Fruit fly (Drosophila melanogaster) S2 (cell line): ENCODE measurements around the gene CG18764.

Experiments
- CG8478 ChIP-seq: fragments of >200 bp; optimal IDR thresholded peaks from 2 replicates; lab custom pipeline; 2018
- CTCF ChIP-seq, 2 experiments: fragments of >200 bp; optimal IDR thresholded peaks; 2 replicates each; lab custom pipeline; 2018

DNA sequence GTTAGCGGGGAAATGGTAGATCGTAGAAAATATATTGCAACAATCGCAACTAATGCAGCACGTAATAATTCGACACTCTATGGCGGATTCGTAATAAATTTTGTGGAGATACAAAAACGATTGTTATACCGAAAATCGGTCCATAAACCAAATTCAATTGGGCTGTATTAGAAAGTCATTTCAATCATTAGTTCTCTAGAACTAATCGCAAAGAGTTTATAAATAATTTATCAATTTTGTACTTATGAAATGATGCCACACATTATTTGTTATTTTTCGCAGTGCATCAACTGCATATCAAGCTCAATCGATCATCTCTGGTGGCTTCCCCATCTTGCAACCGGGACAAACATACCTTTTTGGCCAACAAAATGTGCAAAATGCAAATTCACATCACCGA lies 14.2 kb upstream of the CG18764 start:
- TF ChIP-seq CG8478 (lab: Kevin White, UChicago): no peak
- TF ChIP-seq CTCF (optimal IDR thresholded peaks at IDR 0.05; lab: Kevin White, UChicago): no peak
